Fruit fly (Drosophila melanogaster): ENCODE measurements around the gene Uxs.

Uxs gene

DNA sequence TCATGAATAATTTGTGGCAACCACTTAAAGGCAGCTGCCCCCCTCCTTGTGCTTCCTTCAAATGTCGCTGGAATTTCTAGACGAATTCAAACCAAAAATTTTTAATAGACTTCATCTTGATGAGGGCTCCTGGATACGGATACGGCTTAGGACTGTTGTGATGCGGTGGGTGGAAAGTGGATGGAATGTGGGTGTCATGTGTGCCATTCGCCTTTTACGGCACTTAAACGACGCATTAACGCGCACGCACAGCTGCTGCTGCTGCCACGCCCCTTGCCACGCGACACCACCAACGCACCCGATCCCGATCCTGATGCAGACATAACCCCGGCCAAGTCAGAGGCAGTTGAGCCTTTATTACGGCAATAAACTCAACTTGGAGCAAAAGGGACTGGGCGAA lies 39.0 kb downstream of the Uxs start (continued):
- peak; percentile 30 for TF ChIP-seq CG13894 (tag; optimal IDR thresholded peaks at IDR 0.05)

dm6 chr3L:8221835-8222234 lies 41.1 kb downstream of the Uxs start, which contains the start of gene CG13678:
Gene CG13678, plus strand, starts transcription at chr3L:8222141.
- 0 out of 2 replicates have a peak, but pooled peaks have one; percentile 44 for TF ChIP-seq vvl (GFP tag; IDR thresholded peaks at IDR 0.05)
- peak; percentile 87 for TF ChIP-seq Blimp-1 (GFP tag; optimal IDR thresholded peaks at IDR 0.05)
- peak; percentile 79 for TF ChIP-seq kni (GFP tag; optimal IDR thresholded peaks at IDR 0.05)
- no peak for TF ChIP-seq tio (GFP tag; optimal IDR thresholded peaks at IDR 0.05)
- no peak for TF ChIP-seq oc (tag; optimal IDR thresholded peaks at IDR 0.05)

- TF ChIP-seq CG6689 (GFP tag; IDR thresholded peaks at IDR 0.05), result no peak
- TF ChIP-seq stwl (tag; optimal IDR thresholded peaks at IDR 0.05), result peak; percentile 63
Measured at dm6 chr3L:8228924-8229323, 48.2 kb downstream of the Uxs start, which contains the start of gene eIF4E3. Gene eIF4E3, plus strand, starts transcription at chr3L:8229224.

Measured in whole organism, embryonic.